Fruit fly (Drosophila melanogaster) whole organism, adult: ENCODE measurements around the gene CG42238.

Experiments
- CG11617 ChIP-seq: fragments of 200-800 bp; sonication (Bioruptor generic); optimal IDR thresholded peaks from 2 replicates; lab custom pipeline; 2017; ENCODE audit warnings: mild to moderate bottlenecking, missing biosample characterization, missing genetic modification reagents, missing genetic modification characterization
- CG12768 ChIP-seq: fragments of 200-800 bp; sonication (Bioruptor generic); optimal IDR thresholded peaks from 2 replicates; lab custom pipeline; 2017; ENCODE audit warnings: missing biosample characterization, missing genetic modification characterization, mild to moderate bottlenecking, moderate library complexity, missing genetic modification reagents
- CG14711 ChIP-seq: fragments of 200-800 bp; sonication (Bioruptor generic); optimal IDR thresholded peaks from 2 replicates; lab custom pipeline; 2018; ENCODE audit warnings: missing biosample characterization, mild to moderate bottlenecking, missing genetic modification characterization, moderate library complexity
- CG1620 ChIP-seq: fragments of 200-800 bp; sonication (Bioruptor generic); optimal IDR thresholded peaks from 2 replicates; lab custom pipeline; 2016; ENCODE audit warnings: missing biosample characterization, missing genetic modification characterization
- CG33017 ChIP-seq: fragments of 200-800 bp; sonication (Bioruptor generic); optimal IDR thresholded peaks from 2 replicates; lab custom pipeline; 2018; ENCODE audit warnings: missing biosample characterization, mild to moderate bottlenecking, missing genetic modification characterization, moderate library complexity
- CG5204 ChIP-seq: fragments of 200-800 bp; sonication (Bioruptor generic); optimal IDR thresholded peaks from 2 replicates; lab custom pipeline; 2016; ENCODE audit warnings: missing biosample characterization, missing genetic modification characterization
- CG7045 ChIP-seq: fragments of 200-800 bp; sonication (Bioruptor generic); optimal IDR thresholded peaks from 2 replicates; lab custom pipeline; 2017; ENCODE audit warnings: missing biosample characterization, mild to moderate bottlenecking, missing genetic modification characterization
- CG7101 ChIP-seq: fragments of 200-800 bp; sonication (Bioruptor generic); optimal IDR thresholded peaks from 2 replicates; lab custom pipeline; 2018; ENCODE audit warnings: missing biosample characterization, mild to moderate bottlenecking, missing genetic modification characterization, moderate library complexity
- Clk ChIP-seq: fragments of 200-800 bp; sonication (Bioruptor generic); optimal IDR thresholded peaks from 2 replicates; lab custom pipeline; 2017; ENCODE audit warnings: missing biosample characterization, missing genetic modification characterization
- Crg-1 ChIP-seq: fragments of 200-800 bp; sonication (Bioruptor generic); optimal IDR thresholded peaks from 2 replicates; lab custom pipeline; 2016; ENCODE audit warnings: missing biosample characterization, missing genetic modification characterization
- Hr96 ChIP-seq: fragments of 200-800 bp; sonication (Bioruptor generic); optimal IDR thresholded peaks from 2 replicates; lab custom pipeline; 2016; ENCODE audit warnings: missing biosample characterization, missing genetic modification characterization
- Mnt ChIP-seq: fragments of 200-800 bp; sonication (Bioruptor generic); optimal IDR thresholded peaks from 2 replicates; lab custom pipeline; 2016; ENCODE audit warnings: missing biosample characterization, mild to moderate bottlenecking, missing genetic modification characterization
- bab1 ChIP-seq: fragments of 200-800 bp; sonication (Bioruptor generic); optimal IDR thresholded peaks from 3 replicates; lab custom pipeline; 2019; ENCODE audit warnings: missing biosample characterization, mild to moderate bottlenecking, missing genetic modification characterization, moderate library complexity
- cic ChIP-seq: fragments of 200-800 bp; sonication (Bioruptor generic); optimal IDR thresholded peaks from 2 replicates; lab custom pipeline; 2017; ENCODE audit warnings: missing biosample characterization, mild to moderate bottlenecking, missing genetic modification characterization, moderate library complexity
- cnc ChIP-seq, 2 experiments: fragments of >200 bp; optimal IDR thresholded peaks; 2 replicates each; lab custom pipeline; 2017
- kay ChIP-seq: fragments of 200-800 bp; sonication (Bioruptor generic); peaks from one replicate; lab custom pipeline; 2016; ENCODE audit warnings: missing biosample characterization, missing genetic modification characterization, borderline replicate concordance
- ovo ChIP-seq: fragments of 200-800 bp; sonication (Bioruptor generic); optimal IDR thresholded peaks from 2 replicates; lab custom pipeline; 2016; ENCODE audit warnings: missing biosample characterization, missing genetic modification characterization
- pad ChIP-seq: fragments of 200-800 bp; sonication (Bioruptor generic); optimal IDR thresholded peaks from 3 replicates; lab custom pipeline; 2017; ENCODE audit warnings: missing biosample characterization, missing genetic modification characterization, mild to moderate bottlenecking, moderate library complexity, missing genetic modification reagents
- tj ChIP-seq: fragments of 200-800 bp; sonication (Bioruptor generic); optimal IDR thresholded peaks from 3 replicates; lab custom pipeline; 2017; ENCODE audit warnings: missing biosample characterization, mild to moderate bottlenecking, missing genetic modification characterization, moderate library complexity
- toe ChIP-seq: fragments of 200-800 bp; sonication (Bioruptor generic); optimal IDR thresholded peaks from 2 replicates; lab custom pipeline; 2016; ENCODE audit warnings: missing biosample characterization, missing genetic modification characterization

CG42238 gene

DNA sequence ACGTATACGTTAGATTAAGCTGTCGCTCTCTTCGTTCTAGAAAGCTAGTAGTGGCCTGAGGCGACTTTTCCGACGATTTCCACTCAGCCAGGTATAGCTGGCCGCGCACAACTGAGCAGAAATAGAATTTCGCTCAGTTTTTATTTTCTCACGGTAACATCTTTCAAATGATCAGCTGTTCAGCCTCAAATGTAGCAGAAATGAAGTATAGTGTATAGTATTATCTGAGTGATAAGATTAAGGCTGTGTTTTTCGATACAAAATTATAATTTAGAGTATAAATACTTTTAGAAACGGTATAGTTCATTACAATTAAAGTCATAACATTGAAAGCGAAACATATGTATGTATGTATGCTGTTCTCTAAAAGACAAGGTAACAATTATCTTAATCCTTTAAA lies 34.4 kb upstream of the CG42238 start, which contains the start of gene CG33509:
Gene CG33509 (minus strand): TSS at position 101 of the 400 bp plus-strand sequence.
- no peak for TF ChIP-seq cic (GFP tag; lab: Kevin White, UChicago)
- no peak for TF ChIP-seq CG1620 (GFP tag; lab: Kevin White, UChicago)
- TF ChIP-seq CG7101 (tag; lab: Kevin White, UChicago): no peak
- TF ChIP-seq Mnt (GFP tag; lab: Kevin White, UChicago): no peak
- TF ChIP-seq Clk (GFP tag; lab: Kevin White, UChicago): no peak
- TF ChIP-seq CG5204 (GFP tag; lab: Kevin White, UChicago): no peak
- no peak for TF ChIP-seq toe (GFP tag; lab: Kevin White, UChicago)
- TF ChIP-seq pad (GFP tag; lab: Kevin White, UChicago): no peak

DNA sequence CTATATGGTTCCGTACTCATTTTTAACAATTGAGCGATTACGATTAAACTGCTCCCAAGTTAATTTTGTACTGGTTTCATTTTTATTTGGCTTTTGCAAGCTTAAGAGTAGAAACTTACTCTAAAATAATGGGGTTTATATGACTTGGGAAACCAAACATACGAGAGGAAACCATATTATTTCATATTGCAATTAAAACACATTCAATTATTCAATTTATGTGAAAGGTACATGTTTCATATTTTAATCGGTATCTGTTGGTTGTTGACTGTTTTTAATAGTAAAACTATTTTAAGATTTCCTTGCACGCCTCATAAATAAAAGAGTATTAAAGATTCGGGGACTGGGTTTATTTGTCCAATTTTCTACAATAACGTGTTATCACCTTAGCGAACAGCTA lies 32.3 kb upstream of the CG42238 start, which contains the start of gene CG33510:
Gene CG33510 (minus strand): TSS at position 59 of the 400 bp plus-strand sequence.
- TF ChIP-seq ovo (GFP tag; lab: Kevin White, UChicago) (no peak), Crg-1 (GFP tag; lab: Kevin White, UChicago) (no peak), CG5204 (GFP tag; lab: Kevin White, UChicago) (no peak), pad (GFP tag; lab: Kevin White, UChicago) (no peak), tj (no peak), CG14711 (tag; lab: Kevin White, UChicago) (peak; percentile 6), toe (GFP tag; lab: Kevin White, UChicago) (no peak), kay (GFP tag; lab: Kevin White, UChicago) (no peak), CG7045 (no peak), CG7101 (tag; lab: Kevin White, UChicago) (no peak), Hr96 (GFP tag; lab: Kevin White, UChicago) (no peak), CG11617 (peak; percentile 24), Mnt (GFP tag; lab: Kevin White, UChicago) (no peak), CG1620 (GFP tag; lab: Kevin White, UChicago) (no peak), CG12768 (no peak), Clk (GFP tag; lab: Kevin White, UChicago) (no peak), bab1 (GFP tag; lab: Kevin White, UChicago) (no peak), CG33017 (tag; lab: Kevin White, UChicago) (no peak), cic (GFP tag; lab: Kevin White, UChicago) (peak; percentile 8), cnc (optimal IDR thresholded peaks at IDR 0.05; lab: Kevin White, UChicago) (no peak)

DNA sequence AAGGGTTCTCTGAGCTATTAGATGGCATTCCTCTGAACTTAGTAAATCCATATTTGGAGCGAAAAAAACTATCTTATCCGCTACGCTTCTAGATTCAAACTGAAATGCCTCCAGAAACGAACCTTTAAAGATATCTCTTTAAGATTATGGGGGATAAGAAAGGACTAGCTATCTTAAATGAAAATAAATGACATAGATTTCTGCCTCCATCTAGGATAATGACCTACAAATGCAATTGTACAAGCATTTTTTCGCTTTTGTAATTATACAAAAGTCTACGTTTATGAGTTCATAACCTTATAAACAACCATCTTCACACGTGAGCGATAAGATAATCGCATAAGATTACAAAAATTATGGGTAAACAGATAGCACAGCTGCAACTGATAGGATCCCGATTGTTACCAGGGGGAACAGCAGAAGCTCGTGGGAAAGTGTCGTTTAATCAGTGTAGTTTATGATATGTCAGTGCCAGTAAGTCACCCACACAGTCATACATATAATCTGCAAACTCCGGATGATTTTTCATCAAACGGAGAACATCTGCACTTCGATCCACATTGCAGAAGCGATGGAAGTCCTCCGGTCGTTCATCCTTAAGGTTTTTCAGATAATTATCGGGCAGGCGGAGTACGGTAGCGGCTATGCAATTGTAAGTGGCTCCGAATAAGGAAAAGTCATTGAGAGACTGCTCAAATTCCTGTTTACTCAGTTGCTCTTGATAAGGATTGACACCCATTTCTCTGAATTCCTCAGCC lies 30.7 kb upstream of the CG42238 start, which contains the start of gene CG33511:
Gene CG33511 (minus strand): TSS at position 51 of the 758 bp plus-strand sequence.
- TF ChIP-seq cnc (optimal IDR thresholded peaks at IDR 0.05; lab: Kevin White, UChicago) (no peak), CG33017 (tag; lab: Kevin White, UChicago) (no peak), kay (GFP tag; lab: Kevin White, UChicago) (no peak), CG7101 (tag; lab: Kevin White, UChicago) (no peak), cic (GFP tag; lab: Kevin White, UChicago) (peak; percentile 79), bab1 (GFP tag; lab: Kevin White, UChicago) (no peak)

DNA sequence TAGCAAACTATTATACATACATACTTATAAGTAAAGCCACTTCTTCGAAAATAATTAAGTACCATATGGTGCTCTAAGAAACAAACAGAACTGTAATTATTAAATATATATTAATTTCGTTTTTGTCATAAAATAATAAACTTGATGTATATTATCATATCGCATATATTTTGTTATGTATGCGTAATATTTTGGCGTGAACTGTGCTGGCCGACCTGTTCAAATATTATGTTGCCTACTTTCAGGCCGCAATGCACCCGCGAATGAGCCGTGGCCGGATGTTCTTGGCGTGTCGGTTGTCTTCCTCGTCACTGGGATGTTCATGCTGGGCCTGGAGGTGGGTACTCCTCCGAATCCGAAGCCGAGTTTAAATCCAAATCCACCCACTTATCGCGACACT lies 25.9 kb upstream of the CG42238 start:
- no peak for TF ChIP-seq CG33017 (tag; lab: Kevin White, UChicago)
- TF ChIP-seq CG12768: no peak

DNA sequence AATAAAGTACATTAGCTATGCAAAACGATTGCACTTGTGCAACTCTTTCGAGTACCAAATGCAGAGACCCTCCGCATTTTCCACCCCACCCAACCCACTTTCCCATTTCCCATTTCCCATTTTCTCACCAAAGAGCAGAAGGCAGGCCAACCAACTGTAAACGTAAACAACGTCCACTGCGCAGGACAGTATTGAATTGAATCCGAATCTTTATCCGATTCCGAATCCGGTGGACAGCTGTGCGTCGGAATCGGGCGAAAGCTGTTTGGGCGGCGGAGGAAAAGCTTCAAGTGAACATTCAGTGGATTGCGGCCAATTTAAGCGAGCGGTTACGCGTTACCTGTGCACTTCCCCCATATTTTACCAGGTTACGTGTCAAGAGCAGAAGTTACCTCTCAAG lies 23.1 kb upstream of the CG42238 start, which contains the start of gene tadr:
Gene tadr (plus strand): TSS at position 301 of the 400 bp plus-strand sequence.
- TF ChIP-seq Clk (GFP tag; lab: Kevin White, UChicago) (no peak), Mnt (GFP tag; lab: Kevin White, UChicago) (no peak), CG12768 (no peak), cnc (optimal IDR thresholded peaks at IDR 0.05; lab: Kevin White, UChicago) (no peak), cic (GFP tag; lab: Kevin White, UChicago) (no peak), CG14711 (tag; lab: Kevin White, UChicago) (no peak), CG11617 (no peak)

DNA sequence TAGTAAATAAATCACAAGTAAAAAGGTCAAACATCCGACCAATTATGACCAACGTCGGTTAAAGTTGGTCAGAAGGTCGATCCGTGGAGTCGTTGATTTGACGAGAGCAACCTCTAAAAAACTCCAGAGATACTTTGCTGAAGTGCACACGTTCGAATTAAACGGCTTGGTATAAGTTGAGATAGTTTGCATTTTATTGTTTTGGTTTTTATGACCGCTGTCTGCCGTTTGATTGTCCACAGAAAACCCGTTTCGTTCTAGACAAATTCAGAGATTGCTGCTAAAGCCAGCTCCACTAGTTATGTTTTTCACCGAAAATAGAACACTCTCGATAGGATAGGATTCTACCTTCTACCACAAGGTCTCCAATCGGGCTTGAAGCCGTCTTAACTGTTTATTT lies 21.9 kb upstream of the CG42238 start:
- no peak for TF ChIP-seq CG12768
- TF ChIP-seq CG14711 (tag; lab: Kevin White, UChicago): no peak
- TF ChIP-seq bab1 (GFP tag; lab: Kevin White, UChicago): no peak
- no peak for TF ChIP-seq CG7101 (tag; lab: Kevin White, UChicago)
- TF ChIP-seq cic (GFP tag; lab: Kevin White, UChicago): no peak
- TF ChIP-seq CG7045: no peak
- no peak for TF ChIP-seq ovo (GFP tag; lab: Kevin White, UChicago)
- TF ChIP-seq Crg-1 (GFP tag; lab: Kevin White, UChicago): no peak
- TF ChIP-seq tj: no peak
- no peak for TF ChIP-seq cnc (optimal IDR thresholded peaks at IDR 0.05; lab: Kevin White, UChicago)
- TF ChIP-seq CG5204 (GFP tag; lab: Kevin White, UChicago): no peak
- no peak for TF ChIP-seq kay (GFP tag; lab: Kevin White, UChicago)
- TF ChIP-seq CG11617: no peak
- no peak for TF ChIP-seq toe (GFP tag; lab: Kevin White, UChicago)
- TF ChIP-seq CG1620 (GFP tag; lab: Kevin White, UChicago): no peak
- TF ChIP-seq Mnt (GFP tag; lab: Kevin White, UChicago): no peak
- TF ChIP-seq CG33017 (tag; lab: Kevin White, UChicago): no peak
